Worm (Caenorhabditis elegans) whole organism, L2 larva: ENCODE measurements around the gene dnj-15.
A peak's percentile ranks its signal among the peaks of the same experiment; 100 is the strongest.
"Not testable (repeated sequence)": the region's sequence is repeated elsewhere in the genome, so short reads cannot be mapped to it uniquely, and the experiment has no call there.

Experiments
- C34F6.9 ChIP-seq: fragments of 150-350 bp; optimal IDR thresholded peaks from 2 replicates; lab custom pipeline; 2014; ENCODE audit warnings: missing biosample characterization, missing genetic modification characterization
- F13H6.1 ChIP-seq: sonication (generic microtip); optimal IDR thresholded peaks from 2 replicates; lab custom pipeline; 2016; ENCODE audit warnings: missing genetic modification characterization, missing compliant biosample characterization
- R02D3.7 ChIP-seq: fragments of 150-350 bp; optimal IDR thresholded peaks from 2 replicates; lab custom pipeline; 2014; ENCODE audit warnings: missing biosample characterization, missing genetic modification characterization
- alr-1 ChIP-seq: fragments of 150-350 bp; optimal IDR thresholded peaks from 2 replicates; lab custom pipeline; 2014; ENCODE audit warnings: missing biosample characterization, missing genetic modification characterization
- ama-1 ChIP-seq: fragments of 150-350 bp; optimal IDR thresholded peaks from 2 replicates; lab custom pipeline; 2018; ENCODE audit warnings: inconsistent platforms
- ceh-82 ChIP-seq: fragments of 150-350 bp; optimal IDR thresholded peaks from 2 replicates; lab custom pipeline; 2014; ENCODE audit warnings: missing biosample characterization, missing genetic modification characterization
- egl-27 ChIP-seq: sonication (generic microtip); optimal IDR thresholded peaks from 3 replicates; lab custom pipeline; 2017; ENCODE audit warnings: missing biosample characterization, missing genetic modification reagents, missing genetic modification characterization
- elt-1 ChIP-seq: fragments of 150-350 bp; optimal IDR thresholded peaks from 2 replicates; lab custom pipeline; 2014; ENCODE audit warnings: missing biosample characterization, missing genetic modification characterization
- gmeb-1 ChIP-seq: fragments of 150-350 bp; optimal IDR thresholded peaks from 2 replicates; lab custom pipeline; 2014; ENCODE audit warnings: missing biosample characterization, missing genetic modification characterization
- lin-11 ChIP-seq: fragments of 150-350 bp; sonication (generic microtip); optimal IDR thresholded peaks from 2 replicates; lab custom pipeline; 2014; ENCODE audit warnings: missing biosample characterization, missing genetic modification characterization, inconsistent platforms, mixed read lengths
- lin-13 ChIP-seq: fragments of 150-350 bp; optimal IDR thresholded peaks from 2 replicates; lab custom pipeline; 2014; ENCODE audit warnings: missing biosample characterization, missing genetic modification reagents, missing genetic modification characterization
- lin-39 ChIP-seq: fragments of 150-350 bp; optimal IDR thresholded peaks from 2 replicates; lab custom pipeline; 2014; ENCODE audit warnings: missing biosample characterization, missing genetic modification reagents, missing genetic modification characterization
- lsy-2 ChIP-seq, 2 experiments: fragments of 150-350 bp in 1 of 2; sonication (generic microtip) in 1 of 2; optimal IDR thresholded peaks; 2 replicates each; lab custom pipeline; 2014 to 2017; ENCODE audit warnings: missing biosample characterization in 2 of 2, missing genetic modification characterization in 2 of 2
- mab-5 ChIP-seq: fragments of 150-350 bp; optimal IDR thresholded peaks from 2 replicates; lab custom pipeline; 2014; ENCODE audit warnings: missing biosample characterization, missing genetic modification characterization
- mdl-1 ChIP-seq, 2 experiments: fragments of 150-350 bp in 1 of 2; sonication (generic microtip) in 1 of 2; optimal IDR thresholded peaks; 2 replicates each; lab custom pipeline; 2017; ENCODE audit warnings: missing biosample characterization in 2 of 2, missing genetic modification characterization in 2 of 2
- nhr-12 ChIP-seq: fragments of 150-350 bp; optimal IDR thresholded peaks from 2 replicates; lab custom pipeline; 2014; ENCODE audit warnings: missing biosample characterization, missing genetic modification characterization
- nhr-23 ChIP-seq: fragments of 150-350 bp; optimal IDR thresholded peaks from 2 replicates; lab custom pipeline; 2014; ENCODE audit warnings: missing biosample characterization, missing genetic modification reagents, missing genetic modification characterization
- nhr-237 ChIP-seq: fragments of 150-350 bp; optimal IDR thresholded peaks from 2 replicates; lab custom pipeline; 2014; ENCODE audit warnings: missing biosample characterization, missing genetic modification characterization
- nhr-6 ChIP-seq: fragments of 150-350 bp; optimal IDR thresholded peaks from 2 replicates; lab custom pipeline; 2014; ENCODE audit warnings: missing biosample characterization, missing genetic modification characterization
- peb-1 ChIP-seq: fragments of 150-350 bp; optimal IDR thresholded peaks from 2 replicates; lab custom pipeline; 2014; ENCODE audit warnings: missing biosample characterization, missing genetic modification characterization
- sem-4 ChIP-seq: fragments of 150-350 bp; optimal IDR thresholded peaks from 2 replicates; lab custom pipeline; 2014; ENCODE audit warnings: missing biosample characterization, missing genetic modification reagents, missing genetic modification characterization
- sma-3 ChIP-seq: sonication (generic microtip); optimal IDR thresholded peaks from 2 replicates; lab custom pipeline; 2016; ENCODE audit warnings: missing genetic modification reagents, missing genetic modification characterization, missing compliant biosample characterization
- sma-9 ChIP-seq, 2 experiments: fragments of 150-350 bp in 1 of 2; sonication (generic microtip) in 1 of 2; optimal IDR thresholded peaks; 2 replicates each; lab custom pipeline; 2014 to 2016; ENCODE audit warnings: missing genetic modification characterization in 2 of 2, mild to moderate bottlenecking in 1 of 2, missing biosample characterization in 1 of 2, missing compliant biosample characterization in 1 of 2, missing genetic modification reagents in 1 of 2, moderate library complexity in 1 of 2
- snpc-4 ChIP-seq: fragments of 150-350 bp; optimal IDR thresholded peaks from 2 replicates; lab custom pipeline; 2014; ENCODE audit warnings: missing biosample characterization, missing genetic modification characterization
- unc-39 ChIP-seq: fragments of 150-350 bp; optimal IDR thresholded peaks from 2 replicates; lab custom pipeline; 2014; ENCODE audit warnings: missing biosample characterization, missing genetic modification characterization
- unc-55 ChIP-seq: fragments of 150-350 bp; sonication (generic microtip); optimal IDR thresholded peaks from 3 replicates; lab custom pipeline; 2014; ENCODE audit warnings: missing biosample characterization, missing genetic modification reagents, missing genetic modification characterization
- unc-62 ChIP-seq: fragments of 150-350 bp; optimal IDR thresholded peaks from 2 replicates; lab custom pipeline; 2014; ENCODE audit warnings: missing biosample characterization, missing genetic modification reagents, missing genetic modification characterization
- zag-1 ChIP-seq: fragments of 150-350 bp; optimal IDR thresholded peaks from 2 replicates; lab custom pipeline; 2014; ENCODE audit warnings: missing biosample characterization, missing genetic modification characterization
- ztf-11 ChIP-seq: sonication (generic microtip); optimal IDR thresholded peaks from 2 replicates; lab custom pipeline; 2017; ENCODE audit warnings: missing biosample characterization, missing genetic modification characterization

The dnj-15 gene

DNA sequence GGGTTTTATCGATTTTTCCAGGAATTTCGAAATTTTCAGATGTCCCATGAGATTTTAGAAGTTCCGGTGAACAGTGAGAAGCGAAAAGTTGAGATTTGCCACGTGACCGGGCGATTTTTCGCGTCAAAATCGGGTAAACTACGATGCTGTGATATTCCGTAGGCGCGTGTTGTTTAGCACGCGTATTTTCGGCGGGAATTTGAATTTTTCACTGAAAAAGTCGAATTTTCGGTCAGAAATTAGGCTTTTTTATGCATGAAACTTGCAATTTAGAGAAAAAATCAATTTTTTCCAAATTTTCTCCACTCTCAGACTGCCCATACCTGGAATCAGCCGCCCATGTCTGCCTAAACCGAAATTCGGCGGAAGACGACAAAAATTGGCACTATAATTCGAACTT is 2.2 kb downstream of the dnj-15 start, which contains the start of gene tsen-34:
Gene tsen-34 (plus strand): TSS at position 34 of the 400 bp plus-strand sequence.
- TF ChIP-seq peb-1 (tag; lab: Kevin White, UChicago) (no peak), sem-4 (no peak), mdl-1 (tag; optimal IDR thresholded peaks at IDR 0.05; lab: Kevin White, UChicago) (no peak), snpc-4 (tag; lab: Kevin White, UChicago) (no peak), egl-27 (tag; lab: Kevin White, UChicago) (no peak), sma-3 (GFP tag; lab: Kevin White, UChicago) (no peak), unc-62 (GFP tag; lab: Kevin White, UChicago) (no peak), nhr-6 (tag; lab: Kevin White, UChicago) (no peak), gmeb-1 (tag; lab: Kevin White, UChicago) (no peak), elt-1 (tag; lab: Kevin White, UChicago) (no peak), alr-1 (tag; lab: Kevin White, UChicago) (no peak), lsy-2 (tag; optimal IDR thresholded peaks at IDR 0.05; lab: Kevin White, UChicago) (no peak)

DNA sequence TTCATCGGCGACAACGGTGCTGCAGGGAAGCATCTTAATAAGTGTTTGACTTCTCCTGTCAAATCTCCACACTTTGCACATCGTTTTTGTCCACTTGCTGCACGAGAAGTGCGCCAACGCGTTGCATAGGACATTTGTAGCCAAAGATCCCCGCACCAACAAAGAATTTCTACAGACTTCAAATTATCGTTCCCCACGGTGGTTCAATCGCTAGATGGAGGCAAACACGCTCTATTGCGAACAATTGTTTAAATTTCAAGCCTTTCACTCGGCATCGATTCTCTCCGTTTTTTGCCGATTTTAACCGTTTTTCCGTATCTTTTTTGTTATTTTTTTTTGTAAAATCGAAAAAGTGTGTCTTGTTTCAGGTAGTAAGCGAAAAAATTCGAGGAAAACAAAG is 3.8 kb downstream of the dnj-15 start:
- peak in 1 of 2 experiments; percentile 31 for TF ChIP-seq lsy-2 (tag; optimal IDR thresholded peaks at IDR 0.05; lab: Kevin White, UChicago)

DNA sequence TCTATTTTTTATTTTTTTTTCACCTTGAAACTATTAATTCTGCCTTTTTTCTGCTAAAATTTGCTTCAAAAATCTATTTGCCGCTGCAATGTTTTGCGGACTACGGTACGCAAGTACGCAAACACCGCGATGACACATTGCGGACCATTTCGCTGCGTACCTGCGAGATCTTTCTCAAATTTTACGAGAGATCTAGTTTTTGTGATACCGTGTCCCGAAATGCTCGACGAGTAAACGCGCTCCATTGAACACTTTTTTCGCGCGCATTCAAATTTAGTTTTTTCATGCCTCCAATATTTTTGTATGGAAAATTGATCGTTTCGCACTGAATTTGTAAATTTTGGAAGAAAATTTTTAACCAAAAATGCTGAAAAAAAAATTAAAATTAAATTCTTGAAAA is 8.6 kb downstream of the dnj-15 start:
- TF ChIP-seq F13H6.1 (tag; lab: Kevin White, UChicago) (peak; percentile 8), lsy-2 (tag; optimal IDR thresholded peaks at IDR 0.05; lab: Kevin White, UChicago) (peak; percentile 53 to 76), sma-9 (GFP tag; optimal IDR thresholded peaks at IDR 0.05; lab: Kevin White, UChicago) (peak; percentile 30), gmeb-1 (tag; lab: Kevin White, UChicago) (peak; percentile 48), sma-3 (GFP tag; lab: Kevin White, UChicago) (peak; percentile 21)
- not testable (repeated sequence) for TF ChIP-seq sma-9 (tag; optimal IDR thresholded peaks at IDR 0.05; lab: Kevin White, UChicago)

DNA sequence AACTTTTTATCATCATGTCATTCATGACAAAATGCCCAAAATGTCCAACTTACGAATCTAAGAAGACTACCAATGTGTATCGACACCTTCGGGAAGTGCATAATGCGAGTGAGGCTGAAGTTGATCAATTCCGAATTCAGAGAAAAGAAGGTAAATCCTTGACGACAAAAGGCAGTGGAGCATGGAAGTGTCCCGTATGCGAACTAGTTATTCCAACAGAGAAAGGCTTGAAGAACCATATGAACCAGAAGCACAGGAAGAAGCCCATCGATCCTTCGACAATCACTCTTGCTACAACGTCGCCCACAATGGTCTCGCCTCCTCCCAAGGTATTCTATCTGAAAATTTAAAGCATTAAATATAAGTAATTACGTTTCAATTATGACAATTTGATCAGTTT is 9.9 kb downstream of the dnj-15 start, which contains the start of gene K08D10.11:
Gene K08D10.11 (minus strand): TSS at position 101 of the 400 bp plus-strand sequence.
- TF ChIP-seq nhr-23, elt-1, ceh-82 (tag; lab: Kevin White, UChicago): not testable (repeated sequence)

DNA sequence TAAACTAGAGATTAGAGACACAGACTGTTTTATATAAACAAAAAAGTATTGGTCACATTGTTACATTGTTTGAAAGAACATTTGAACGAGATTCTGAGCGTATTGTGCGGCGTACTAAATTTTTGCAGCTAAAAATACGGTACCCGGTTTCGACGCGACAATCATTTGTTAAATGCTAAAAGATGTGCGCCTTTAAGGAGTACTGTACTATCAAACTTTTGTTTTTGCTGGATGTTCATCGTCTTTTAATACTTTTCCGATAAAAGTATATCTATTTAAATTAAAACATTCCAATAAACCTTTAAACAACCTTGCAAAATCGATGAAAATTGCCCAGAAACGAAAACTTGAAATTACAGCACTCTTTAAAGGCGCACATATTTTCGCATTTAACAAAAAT is 20.5 kb downstream of the dnj-15 start, which contains the start of gene K06B9.6:
Gene K06B9.6 (minus strand): TSS at position 101 of the 400 bp plus-strand sequence.
- not testable (repeated sequence) for TF ChIP-seq elt-1 (tag; lab: Kevin White, UChicago); zag-1; ama-1 (lab: Kevin White, UChicago)

DNA sequence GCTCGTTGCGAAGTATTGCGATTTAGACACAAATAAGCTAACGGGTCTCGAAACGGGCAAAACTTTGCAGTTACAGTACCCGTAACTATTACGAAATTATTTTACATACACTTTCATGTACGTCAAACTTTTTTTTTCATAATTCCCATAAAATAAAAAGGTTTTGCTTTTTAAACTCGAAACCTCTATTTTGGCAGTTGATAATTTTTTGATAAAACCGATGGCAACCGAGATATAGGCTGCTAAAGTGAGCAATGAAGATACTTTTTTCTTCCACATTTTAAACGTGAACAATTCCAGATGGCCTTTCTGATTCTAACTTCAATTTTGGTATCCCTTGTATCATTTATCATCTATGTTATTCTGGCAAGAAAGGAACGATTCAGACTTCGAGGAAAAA is 21.0 kb downstream of the dnj-15 start, which contains the start of gene cyp-25A6:
Gene cyp-25A6 (plus strand): TSS at position 301 of the 400 bp plus-strand sequence.
- not testable (repeated sequence) for TF ChIP-seq lsy-2 (tag; optimal IDR thresholded peaks at IDR 0.05; lab: Kevin White, UChicago); snpc-4 (tag; lab: Kevin White, UChicago); lin-13

DNA sequence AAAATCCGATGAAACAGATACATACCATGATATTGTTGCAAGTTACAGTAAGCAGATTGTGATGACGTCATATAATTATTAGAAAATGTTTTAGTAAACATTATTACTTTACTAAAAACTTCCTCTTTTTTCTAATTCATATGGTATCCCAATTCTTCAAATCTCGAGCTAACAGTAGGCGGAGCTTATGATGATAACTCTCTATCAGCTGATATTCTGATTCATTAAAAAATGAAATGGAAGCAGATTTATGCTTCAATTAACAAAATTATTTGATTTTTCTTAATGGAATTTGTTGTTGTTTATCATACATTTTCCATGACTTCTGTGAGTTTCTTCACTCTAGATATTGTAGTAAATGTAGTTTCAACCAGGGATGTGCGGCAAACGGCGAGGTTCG is 28.1 kb downstream of the dnj-15 start, which contains the start of gene pax-2:
Gene pax-2 (minus strand): TSS at position 101 of the 400 bp plus-strand sequence.
- no peak for TF ChIP-seq mab-5 (tag; lab: Kevin White, UChicago)
- no peak for TF ChIP-seq sem-4
- no peak for TF ChIP-seq lin-11 (tag; lab: Kevin White, UChicago)
- TF ChIP-seq sma-9 (GFP tag; optimal IDR thresholded peaks at IDR 0.05; lab: Kevin White, UChicago): no peak
- TF ChIP-seq sma-9 (tag; optimal IDR thresholded peaks at IDR 0.05; lab: Kevin White, UChicago): no peak
- TF ChIP-seq elt-1 (tag; lab: Kevin White, UChicago): no peak
- no peak for TF ChIP-seq peb-1 (tag; lab: Kevin White, UChicago)
- TF ChIP-seq lin-39 (tag; lab: Kevin White, UChicago): no peak
- TF ChIP-seq nhr-23 (tag; lab: Kevin White, UChicago): no peak
- no peak for TF ChIP-seq mdl-1 (tag; optimal IDR thresholded peaks at IDR 0.05; lab: Kevin White, UChicago)
- no peak for TF ChIP-seq unc-62 (GFP tag; lab: Kevin White, UChicago)
- no peak for TF ChIP-seq nhr-12
- TF ChIP-seq R02D3.7: no peak
- TF ChIP-seq ceh-82 (tag; lab: Kevin White, UChicago): no peak
- TF ChIP-seq nhr-237: no peak
- TF ChIP-seq unc-39 (tag; lab: Kevin White, UChicago): no peak
- no peak for TF ChIP-seq ztf-11 (tag; lab: Kevin White, UChicago)
- TF ChIP-seq C34F6.9: no peak
- TF ChIP-seq unc-55: no peak
